Fruit fly (Drosophila melanogaster): ENCODE measurements around the gene bin.

dm6 chr3L:7002355-7002754 lies 11.9 kb downstream of the bin start:
- no peak for TF ChIP-seq gl (tag; optimal IDR thresholded peaks at IDR 0.05)
- TF ChIP-seq CG13204 (GFP tag; optimal IDR thresholded peaks at IDR 0.05): no peak
- TF ChIP-seq CG15710 (tag; optimal IDR thresholded peaks at IDR 0.05): no peak
- no peak for TF ChIP-seq Pif1A (GFP tag; optimal IDR thresholded peaks at IDR 0.05)
- no peak for TF ChIP-seq CG10348 (GFP tag; IDR thresholded peaks at IDR 0.05)
- no peak for TF ChIP-seq rn (GFP tag; IDR thresholded peaks at IDR 0.05)
- TF ChIP-seq CG34367 (tag; optimal IDR thresholded peaks at IDR 0.05): no peak
- no peak for TF ChIP-seq EcR (GFP tag; optimal IDR thresholded peaks at IDR 0.05)
- TF ChIP-seq Snoo (tag; optimal IDR thresholded peaks at IDR 0.05): no peak

Measured in whole organism, pupa.